Worm (Caenorhabditis elegans) whole organism, late embryonic: ENCODE measurements around the gene srt-56.

Experiments
- C08G9.2 ChIP-seq: sonication (generic microtip); optimal IDR thresholded peaks from 2 replicates; lab custom pipeline; 2016; ENCODE audit warnings: mild to moderate bottlenecking, missing genetic modification characterization, moderate library complexity, missing compliant biosample characterization
- F13H6.1 ChIP-seq: sonication (generic microtip); optimal IDR thresholded peaks from 2 replicates; lab custom pipeline; 2016; ENCODE audit warnings: missing genetic modification characterization, missing compliant biosample characterization
- K09A11.1 ChIP-seq: sonication (generic microtip); optimal IDR thresholded peaks from 2 replicates; lab custom pipeline; 2017; ENCODE audit warnings: antibody characterized with exemption, mild to moderate bottlenecking, missing genetic modification characterization, missing compliant biosample characterization; ENCODE audit not compliant: insufficient read depth
- ama-1 ChIP-seq: fragments of 150-350 bp; optimal IDR thresholded peaks from 2 replicates; lab custom pipeline; 2014
- ceh-14 ChIP-seq: sonication (generic microtip); optimal IDR thresholded peaks from 2 replicates; lab custom pipeline; 2016; ENCODE audit warnings: missing genotype, missing genetic modification characterization, missing compliant biosample characterization
- ceh-18 ChIP-seq: sonication (generic microtip); optimal IDR thresholded peaks from 2 replicates; lab custom pipeline; 2016; ENCODE audit warnings: missing genetic modification characterization, missing compliant biosample characterization
- ceh-19 ChIP-seq: fragments of 200-800 bp; sonication (Bioruptor generic); optimal IDR thresholded peaks from 2 replicates; lab custom pipeline; 2018; ENCODE audit warnings: mild to moderate bottlenecking, missing genetic modification characterization, missing compliant biosample characterization
- ceh-2 ChIP-seq: sonication (generic microtip); optimal IDR thresholded peaks from 2 replicates; lab custom pipeline; 2016; ENCODE audit warnings: missing genotype, missing genetic modification characterization, missing compliant biosample characterization
- ceh-24 ChIP-seq: sonication (generic microtip); optimal IDR thresholded peaks from 2 replicates; lab custom pipeline; 2016; ENCODE audit warnings: mild to moderate bottlenecking, missing genetic modification characterization, missing compliant biosample characterization
- ceh-34 ChIP-seq: sonication (generic microtip); optimal IDR thresholded peaks from 2 replicates; lab custom pipeline; 2016; ENCODE audit warnings: mild to moderate bottlenecking, missing genetic modification characterization, missing compliant biosample characterization
- che-1 ChIP-seq: sonication (generic microtip); optimal IDR thresholded peaks from 2 replicates; lab custom pipeline; 2016; ENCODE audit warnings: mild to moderate bottlenecking, missing genetic modification characterization, missing compliant biosample characterization
- elt-2 ChIP-seq: sonication (generic microtip); optimal IDR thresholded peaks from 2 replicates; lab custom pipeline; 2016; ENCODE audit warnings: missing genetic modification reagents, missing genetic modification characterization, missing compliant biosample characterization
- elt-4 ChIP-seq: sonication (generic microtip); optimal IDR thresholded peaks from 2 replicates; lab custom pipeline; 2016; ENCODE audit warnings: missing genetic modification characterization, missing compliant biosample characterization
- ets-4 ChIP-seq: sonication (generic microtip); optimal IDR thresholded peaks from 2 replicates; lab custom pipeline; 2016; ENCODE audit warnings: missing genetic modification characterization, missing compliant biosample characterization
- fax-1 ChIP-seq: sonication (generic microtip); optimal IDR thresholded peaks from 2 replicates; lab custom pipeline; 2016; ENCODE audit warnings: missing genotype, missing genetic modification characterization, missing compliant biosample characterization
- fkh-10 ChIP-seq: fragments of 150-350 bp; optimal IDR thresholded peaks from 2 replicates; lab custom pipeline; 2014; ENCODE audit warnings: missing biosample characterization, missing genetic modification reagents, missing genetic modification characterization
- gmeb-2 ChIP-seq: sonication (generic microtip); optimal IDR thresholded peaks from 2 replicates; lab custom pipeline; 2016; ENCODE audit warnings: missing genetic modification characterization, inconsistent platforms, missing compliant biosample characterization
- hlh-13 ChIP-seq: fragments of 200-800 bp; sonication (Bioruptor generic); optimal IDR thresholded peaks from 2 replicates; lab custom pipeline; 2018; ENCODE audit warnings: mild to moderate bottlenecking, missing genetic modification characterization, missing compliant biosample characterization
- hlh-6 ChIP-seq: sonication (generic microtip); optimal IDR thresholded peaks from 2 replicates; lab custom pipeline; 2016; ENCODE audit warnings: missing genotype, missing genetic modification characterization, missing compliant biosample characterization
- hlh-8 ChIP-seq: sonication (generic microtip); optimal IDR thresholded peaks from 2 replicates; lab custom pipeline; 2016; ENCODE audit warnings: missing genotype, missing genetic modification characterization, missing compliant biosample characterization
- lim-6 ChIP-seq: sonication (generic microtip); optimal IDR thresholded peaks from 2 replicates; lab custom pipeline; 2016; ENCODE audit warnings: missing genetic modification characterization, missing compliant biosample characterization
- madf-2 ChIP-seq: sonication (generic microtip); optimal IDR thresholded peaks from 2 replicates; lab custom pipeline; 2017; ENCODE audit warnings: missing genetic modification characterization, missing compliant biosample characterization
- nfya-1 ChIP-seq: sonication (generic microtip); optimal IDR thresholded peaks from 2 replicates; lab custom pipeline; 2017; ENCODE audit warnings: missing genetic modification characterization, mild to moderate bottlenecking, missing compliant biosample characterization, antibody characterized with exemption, moderate library complexity
- npax-4 ChIP-seq: sonication (generic microtip); optimal IDR thresholded peaks from 2 replicates; lab custom pipeline; 2016; ENCODE audit warnings: missing genetic modification characterization, missing compliant biosample characterization
- pat-9 ChIP-seq: fragments of 200-800 bp; sonication (Bioruptor generic); optimal IDR thresholded peaks from 2 replicates; lab custom pipeline; 2018; ENCODE audit warnings: mild to moderate bottlenecking, missing genetic modification characterization, moderate library complexity, missing compliant biosample characterization
- pha-4 ChIP-seq: fragments of 150-350 bp; optimal IDR thresholded peaks from 2 replicates; lab custom pipeline; 2018; ENCODE audit warnings: missing biosample characterization, missing genetic modification reagents, missing genetic modification characterization
- pqm-1 ChIP-seq: sonication (generic microtip); optimal IDR thresholded peaks from 2 replicates; lab custom pipeline; 2016; ENCODE audit warnings: missing genetic modification characterization, missing compliant biosample characterization
- pros-1 ChIP-seq: fragments of 150-350 bp; optimal IDR thresholded peaks from 2 replicates; lab custom pipeline; 2014; ENCODE audit warnings: missing biosample characterization, missing genetic modification reagents, missing genetic modification characterization
- ref-2 ChIP-seq: sonication (generic microtip); optimal IDR thresholded peaks from 2 replicates; lab custom pipeline; 2016; ENCODE audit warnings: missing genetic modification characterization, missing compliant biosample characterization
- rnt-1 ChIP-seq: sonication (generic microtip); optimal IDR thresholded peaks from 2 replicates; lab custom pipeline; 2016; ENCODE audit warnings: missing genetic modification characterization, missing compliant biosample characterization
- sox-2 ChIP-seq: fragments of 200-800 bp; sonication (Bioruptor generic); IDR thresholded peaks from 2 replicates; pipeline ENCODE4 v1.3.6; 2022; ENCODE audit warnings: missing genetic modification reagents, missing genetic modification characterization, missing compliant biosample characterization
- unc-3 ChIP-seq, 2 experiments: fragments of 200-800 bp in 1 of 2; sonication (Bioruptor generic) in 1 of 2; sonication (generic microtip) in 1 of 2; conservative IDR thresholded peaks in 1 of 2; optimal IDR thresholded peaks in 1 of 2; 2 replicates each; pipeline versions ENCODE4 v1.3.6 to Lab custom; 2016 to 2022; ENCODE audit warnings: missing compliant biosample characterization in 2 of 2, missing genetic modification characterization in 2 of 2, missing genetic modification reagents in 1 of 2
- zip-5 ChIP-seq: sonication (generic microtip); optimal IDR thresholded peaks from 2 replicates; lab custom pipeline; 2016; ENCODE audit warnings: missing genetic modification characterization, missing compliant biosample characterization
- ztf-16 ChIP-seq: sonication (generic microtip); optimal IDR thresholded peaks from 2 replicates; lab custom pipeline; 2017; ENCODE audit warnings: missing genetic modification characterization, missing compliant biosample characterization

Gene srt-56

ce11 chrV:3163143-3163542 lies 41.5 kb upstream of the srt-56 start:
- no peak for TF ChIP-seq fax-1
- TF ChIP-seq hlh-8 (tag; lab: Kevin White, UChicago): no peak
- TF ChIP-seq ceh-2 (tag; lab: Kevin White, UChicago): no peak
- no peak for TF ChIP-seq hlh-13 (GFP tag; lab: Kevin White, UChicago)
- TF ChIP-seq ztf-16 (tag; lab: Kevin White, UChicago): no peak
- TF ChIP-seq ceh-14: no peak
- TF ChIP-seq ref-2 (tag; lab: Kevin White, UChicago): no peak
- TF ChIP-seq elt-4 (tag; lab: Kevin White, UChicago): no peak
- no peak for TF ChIP-seq ceh-19
- TF ChIP-seq gmeb-2 (tag; lab: Kevin White, UChicago): no peak
- no peak for TF ChIP-seq ama-1 (lab: Kevin White, UChicago)
- no peak for TF ChIP-seq zip-5 (tag; lab: Kevin White, UChicago)
- TF ChIP-seq elt-2 (tag; lab: Kevin White, UChicago): no peak
- no peak for TF ChIP-seq ceh-24
- TF ChIP-seq K09A11.1 (tag; lab: Kevin White, UChicago): no peak
- TF ChIP-seq npax-4: no peak
- TF ChIP-seq F13H6.1 (tag; lab: Kevin White, UChicago): no peak
- TF ChIP-seq pat-9 (tag; lab: Kevin White, UChicago): no peak
- TF ChIP-seq, all 69 proteins: peak for 0

- no peak for TF ChIP-seq nfya-1 (tag; lab: Kevin White, UChicago)
Observed at ce11 chrV:3162299-3162698, 40.7 kb upstream of the srt-56 start.

DNA sequence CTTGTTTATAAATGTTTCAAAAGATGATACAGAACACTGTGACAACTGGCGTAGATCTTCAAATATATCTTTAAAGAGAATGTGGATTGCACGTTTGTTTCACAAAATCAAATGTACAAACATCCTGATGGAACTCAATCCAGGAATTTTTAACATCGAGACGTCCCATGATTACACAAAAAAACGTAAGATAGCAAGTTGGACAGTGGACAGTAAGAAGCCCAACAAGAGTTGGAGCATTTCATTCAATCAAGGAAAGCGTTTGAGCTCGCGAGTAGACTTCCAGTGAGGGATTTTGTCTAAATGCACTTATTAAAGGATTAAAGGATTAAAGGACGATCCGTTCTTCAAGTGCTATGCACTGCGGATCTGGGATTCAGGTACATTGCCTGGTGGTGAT lies 37.6 kb upstream of the srt-56 start, which contains the start of gene C36C5.12:
Gene C36C5.12 (minus strand): TSS at position 101 of the 400 bp plus-strand sequence.
- TF ChIP-seq fkh-10: no peak
- TF ChIP-seq ceh-18: no peak
- TF ChIP-seq gmeb-2 (tag; lab: Kevin White, UChicago): no peak
- no peak for TF ChIP-seq ref-2 (tag; lab: Kevin White, UChicago)
- TF ChIP-seq pha-4 (tag; lab: Kevin White, UChicago): no peak
- TF ChIP-seq madf-2 (tag; lab: Kevin White, UChicago): no peak
- TF ChIP-seq hlh-8 (tag; lab: Kevin White, UChicago): no peak
- TF ChIP-seq pros-1 (tag; lab: Kevin White, UChicago): no peak
- no peak for TF ChIP-seq ceh-34 (tag; lab: Kevin White, UChicago)
- TF ChIP-seq sox-2 (GFP tag; lab: Robert Waterston, UW): no peak
- no peak for TF ChIP-seq pqm-1

ce11 chrV:3158379-3158778 lies 36.7 kb upstream of the srt-56 start:
- no peak for TF ChIP-seq ets-4 (tag; lab: Kevin White, UChicago)
- no peak for TF ChIP-seq gmeb-2 (tag; lab: Kevin White, UChicago)
- no peak for TF ChIP-seq hlh-6
- no peak for TF ChIP-seq pqm-1

- TF ChIP-seq unc-3 (GFP tag; conservative IDR thresholded peaks at IDR 0.05; lab: Robert Waterston, UW) (no peak), unc-3 (tag; optimal IDR thresholded peaks at IDR 0.05; lab: Kevin White, UChicago) (no peak), pros-1 (tag; lab: Kevin White, UChicago) (no peak), ztf-16 (tag; lab: Kevin White, UChicago) (no peak), C08G9.2 (tag; lab: Kevin White, UChicago) (no peak), lim-6 (tag; lab: Kevin White, UChicago) (no peak), che-1 (tag; lab: Kevin White, UChicago) (no peak), pat-9 (tag; lab: Kevin White, UChicago) (no peak), rnt-1 (no peak)
- TF ChIP-seq, all 69 proteins: peak for 0
Observed at ce11 chrV:3156786-3157185, 35.1 kb upstream of the srt-56 start, which contains the start of gene exh-1. Gene exh-1 (plus strand): TSS chrV:3157086.
